Fruit fly (Drosophila melanogaster): ENCODE measurements around the gene tara.
A peak's percentile ranks its signal among the peaks of the same experiment; 100 is the strongest.

tara gene

DNA sequence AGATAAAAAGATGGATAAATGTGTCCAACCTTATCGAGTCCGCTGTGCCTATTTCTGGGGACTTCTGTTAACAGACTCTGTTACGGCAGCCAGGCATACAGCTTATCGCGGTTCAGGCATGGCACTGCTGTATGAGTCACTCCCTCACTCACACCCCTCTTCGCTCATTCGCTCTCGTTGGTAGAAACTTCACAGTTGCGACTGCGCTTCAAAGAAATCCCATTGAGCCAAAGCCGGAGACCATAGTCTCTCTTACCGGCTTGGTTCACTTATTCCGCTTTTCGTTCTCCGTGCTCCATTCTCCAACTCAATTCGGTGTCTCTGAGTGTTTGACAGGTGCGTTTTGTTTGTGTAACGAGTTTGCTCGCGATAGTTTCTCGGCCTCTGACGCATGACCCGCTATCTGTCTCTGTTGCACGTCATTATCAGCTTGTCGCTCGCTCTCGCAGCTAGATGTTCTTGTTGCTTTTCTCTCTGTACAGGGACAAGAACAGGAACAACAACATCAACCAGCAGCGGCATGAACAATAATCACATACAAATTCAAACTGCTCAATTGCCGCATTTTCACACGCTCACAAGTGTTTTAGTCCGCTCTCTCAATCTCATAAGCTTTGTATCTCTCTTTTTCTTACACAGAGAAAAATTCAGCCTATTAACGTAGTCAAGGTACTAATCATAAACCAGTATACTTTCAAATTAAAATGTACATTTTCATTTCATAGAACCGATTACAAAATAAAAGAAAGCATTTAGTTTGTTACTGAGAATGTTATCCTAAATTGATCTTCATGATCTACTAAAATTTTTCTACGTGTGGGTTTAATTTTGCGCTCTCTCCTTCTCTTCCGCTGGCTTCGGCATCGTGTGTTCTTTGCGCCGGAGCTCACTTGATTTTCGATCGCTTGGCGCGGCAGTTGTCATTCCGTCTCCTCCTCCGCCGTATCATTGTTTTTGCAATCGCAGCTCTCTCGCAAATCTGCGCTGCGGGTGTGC, 54.9 kb downstream of the tara start (continued):
- TF ChIP-seq E2f1 (GFP tag; IDR thresholded peaks at IDR 0.05) (peak; percentile 100), CG30403 (GFP tag; optimal IDR thresholded peaks at IDR 0.05) (peak; percentile 100), Dek (tag; optimal IDR thresholded peaks at IDR 0.05) (peak; percentile 99), chinmo (GFP tag; IDR thresholded peaks at IDR 0.05; ENCODE audit: partially characterized antibody) (peak; percentile 98), CG14050 (GFP tag; IDR thresholded peaks at IDR 0.05) (peak; percentile 100), CG17361 (GFP tag; IDR thresholded peaks at IDR 0.05) (peak; percentile 100), CG31441 (GFP tag; IDR thresholded peaks at IDR 0.05) (peak; percentile 100), tx (GFP tag; optimal IDR thresholded peaks at IDR 0.05) (peak; percentile 99), CG11723 (GFP tag; optimal IDR thresholded peaks at IDR 0.05) (peak; percentile 99), CG11085 (GFP tag; IDR thresholded peaks at IDR 0.05) (peak; percentile 97), ftz-f1 (GFP tag; optimal IDR thresholded peaks at IDR 0.05) (peak; percentile 90), CG17802 (tag; optimal IDR thresholded peaks at IDR 0.05) (peak; percentile 90), Dad (GFP tag; optimal IDR thresholded peaks at IDR 0.05) (peak; percentile 98), sima (GFP tag; optimal IDR thresholded peaks at IDR 0.05) (peak; percentile 98), pb (GFP tag; optimal IDR thresholded peaks at IDR 0.05) (peak; percentile 99), fd3F (GFP tag; optimal IDR thresholded peaks at IDR 0.05) (peak; percentile 99), Sin3A (optimal IDR thresholded peaks at IDR 0.05) (no peak), vvl (GFP tag; IDR thresholded peaks at IDR 0.05) (peak; percentile 100), CG1602 (GFP tag; optimal IDR thresholded peaks at IDR 0.05) (peak; percentile 100), CG14667 (GFP tag; IDR thresholded peaks at IDR 0.05) (peak; percentile 99), CG1603 (tag; optimal IDR thresholded peaks at IDR 0.05) (peak; percentile 99), Fer1 (GFP tag; optimal IDR thresholded peaks at IDR 0.05) (peak; percentile 99), pzg (GFP tag; optimal IDR thresholded peaks at IDR 0.05) (peak; percentile 28), sob (GFP tag; IDR thresholded peaks at IDR 0.05) (peak; percentile 100), exex (tag; optimal IDR thresholded peaks at IDR 0.05) (peak; percentile 96), Dp (GFP tag; optimal IDR thresholded peaks at IDR 0.05) (peak; percentile 41), Oli (tag; optimal IDR thresholded peaks at IDR 0.05) (peak; percentile 100), CG9817 (tag; optimal IDR thresholded peaks at IDR 0.05) (peak; percentile 99), zf30C (GFP tag; optimal IDR thresholded peaks at IDR 0.05) (peak; percentile 100), Eip74EF (GFP tag; optimal IDR thresholded peaks at IDR 0.05) (peak in 1 of 2 experiments; percentile 100), Drgx (GFP tag; IDR thresholded peaks at IDR 0.05) (peak; percentile 99), trem (tag; optimal IDR thresholded peaks at IDR 0.05) (peak; percentile 97), HLHmδ (GFP tag; optimal IDR thresholded peaks at IDR 0.05) (peak; percentile 27), CG6813 (GFP tag; optimal IDR thresholded peaks at IDR 0.05) (peak; percentile 99), pan (optimal IDR thresholded peaks at IDR 0.05) (no peak), pan (GFP tag; optimal IDR thresholded peaks at IDR 0.05 in 1 of 2, IDR thresholded peaks at IDR 0.05 in 1 of 2) (peak in 1 of 2 experiments; percentile 100), sna (GFP tag; IDR thresholded peaks at IDR 0.05; ENCODE audit: partially characterized antibody) (0 out of 2 replicates have a peak, but pooled peaks have one; percentile 26), tio (GFP tag; optimal IDR thresholded peaks at IDR 0.05) (peak; percentile 99), nerfin-2 (GFP tag; IDR thresholded peaks at IDR 0.05; ENCODE audit: partially characterized antibody) (0 out of 2 replicates have a peak, but pooled peaks have one; percentile 28), NC2β (GFP tag; optimal IDR thresholded peaks at IDR 0.05) (peak; percentile 99), nmo (GFP tag; optimal IDR thresholded peaks at IDR 0.05) (peak; percentile 100), CG4730 (GFP tag; IDR thresholded peaks at IDR 0.05) (peak; percentile 99), CG32532 (GFP tag; IDR thresholded peaks at IDR 0.05) (peak; percentile 99), bowl (GFP tag; IDR thresholded peaks at IDR 0.05) (peak; percentile 98), CG3838 (GFP tag; optimal IDR thresholded peaks at IDR 0.05) (peak; percentile 98), CG10274 (GFP tag; optimal IDR thresholded peaks at IDR 0.05) (peak; percentile 93), Lpt (GFP tag; optimal IDR thresholded peaks at IDR 0.05) (no peak), dpn (GFP tag; optimal IDR thresholded peaks at IDR 0.05) (peak; percentile 100)
